Fruit fly (Drosophila melanogaster): ENCODE data around the gene Mgat2.

The Mgat2 gene

DNA sequence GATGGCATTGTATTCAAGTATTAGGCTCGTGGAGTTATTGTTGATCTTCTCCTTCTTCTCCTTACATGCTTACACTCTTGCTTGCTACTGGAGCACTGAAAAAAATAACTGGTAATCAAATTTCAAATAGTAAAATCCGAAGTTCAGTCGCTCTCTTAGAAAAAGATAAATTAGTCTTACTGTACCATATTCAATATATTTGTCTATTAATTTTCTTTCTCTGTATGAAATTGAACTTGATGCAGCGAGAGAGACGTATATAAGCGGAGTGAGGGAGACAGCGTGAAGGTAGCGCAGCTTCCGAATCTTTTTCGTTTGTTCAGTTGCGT is 39.1 kb upstream of the Mgat2 start (continued):
- TF ChIP-seq CG9215 (GFP tag; IDR thresholded peaks at IDR 0.05) (peak; percentile 57), Tbp (GFP tag; optimal IDR thresholded peaks at IDR 0.05) (no peak), sens (GFP tag) (peak; percentile 98), ato (GFP tag; IDR thresholded peaks at IDR 0.05; ENCODE audit: partially characterized antibody) (no peak), eve (GFP tag; optimal IDR thresholded peaks at IDR 0.05) (peak in 1 of 2 experiments; percentile 76), nom (GFP tag; optimal IDR thresholded peaks at IDR 0.05) (peak; percentile 78), Spps (tag; optimal IDR thresholded peaks at IDR 0.05) (peak; percentile 82), CG17568 (GFP tag; optimal IDR thresholded peaks at IDR 0.05) (peak; percentile 37), nmo (GFP tag; optimal IDR thresholded peaks at IDR 0.05) (peak; percentile 94), zf30C (GFP tag; optimal IDR thresholded peaks at IDR 0.05) (peak; percentile 65), zfh2 (GFP tag; optimal IDR thresholded peaks at IDR 0.05) (peak; percentile 38), NK7.1 (GFP tag; optimal IDR thresholded peaks at IDR 0.05) (peak; percentile 82), ham (GFP tag; IDR thresholded peaks at IDR 0.05) (0 out of 2 replicates have a peak, but pooled peaks have one; percentile 43), Rfx (GFP tag; IDR thresholded peaks at IDR 0.05) (peak; percentile 83), ro (GFP tag; IDR thresholded peaks at IDR 0.05) (peak; percentile 38; the same call in 1 of the 2 replicates), exex (tag; optimal IDR thresholded peaks at IDR 0.05) (peak; percentile 36), HmgZ (tag; optimal IDR thresholded peaks at IDR 0.05) (peak; percentile 36), CG1832 (GFP tag; optimal IDR thresholded peaks at IDR 0.05) (no peak), aop (GFP tag; IDR thresholded peaks at IDR 0.05) (peak; percentile 73), HLH3B (GFP tag; IDR thresholded peaks at IDR 0.05) (peak; percentile 96), Ptx1 (GFP tag; IDR thresholded peaks at IDR 0.05) (peak; percentile 94), dysf (GFP tag; IDR thresholded peaks at IDR 0.05) (peak; percentile 88), CG12071 (GFP tag; optimal IDR thresholded peaks at IDR 0.05) (peak; percentile 89), Bdp1 (GFP tag; optimal IDR thresholded peaks at IDR 0.05) (peak; percentile 35), pb (GFP tag; optimal IDR thresholded peaks at IDR 0.05) (peak; percentile 73), org-1 (GFP tag; optimal IDR thresholded peaks at IDR 0.05) (peak; percentile 74), Scr (GFP tag; IDR thresholded peaks at IDR 0.05; ENCODE audit: partially characterized antibody) (no peak), Blimp-1 (GFP tag; optimal IDR thresholded peaks at IDR 0.05) (peak; percentile 95), CkIIα-i1 (GFP tag; IDR thresholded peaks at IDR 0.05) (no peak), CHES-1-like (GFP tag; optimal IDR thresholded peaks at IDR 0.05) (peak; percentile 43), Hmx (GFP tag; optimal IDR thresholded peaks at IDR 0.05) (peak; percentile 40), Rx (GFP tag; IDR thresholded peaks at IDR 0.05) (peak; percentile 91), CG17612 (GFP tag; IDR thresholded peaks at IDR 0.05) (peak; percentile 75), CG8089 (GFP tag; optimal IDR thresholded peaks at IDR 0.05) (peak; percentile 71), z (GFP tag; IDR thresholded peaks at IDR 0.05) (peak; percentile 56; the same call in 1 of the 3 replicates), crc (GFP tag; optimal IDR thresholded peaks at IDR 0.05) (peak; percentile 82), CG6689 (GFP tag; IDR thresholded peaks at IDR 0.05) (peak; percentile 90), hkb (optimal IDR thresholded peaks at IDR 0.05) (no peak), hkb (GFP tag; IDR thresholded peaks at IDR 0.05) (peak; percentile 96), scrt (GFP tag; optimal IDR thresholded peaks at IDR 0.05) (peak; percentile 82), CG10543 (GFP tag; optimal IDR thresholded peaks at IDR 0.05) (peak; percentile 59), ap (GFP tag; IDR thresholded peaks at IDR 0.05) (peak; percentile 92), dmrt99B (tag; optimal IDR thresholded peaks at IDR 0.05) (peak; percentile 95), Mrtf (GFP tag; IDR thresholded peaks at IDR 0.05) (peak; percentile 89), CoRest (tag; optimal IDR thresholded peaks at IDR 0.05) (peak; percentile 70), CG11504 (tag; optimal IDR thresholded peaks at IDR 0.05) (peak; percentile 94), dati (GFP tag; IDR thresholded peaks at IDR 0.05) (peak; percentile 83), Hr39 (optimal IDR thresholded peaks at IDR 0.05) (no peak), Hr51 (GFP tag; optimal IDR thresholded peaks at IDR 0.05) (peak; percentile 26 to 83), ttk (GFP tag; IDR thresholded peaks at IDR 0.05) (peak; percentile 94), CG13424 (tag; optimal IDR thresholded peaks at IDR 0.05) (peak; percentile 79), B-H1 (GFP tag; IDR thresholded peaks at IDR 0.05) (peak; percentile 92), CG10366 (GFP tag; IDR thresholded peaks at IDR 0.05) (peak; percentile 95)

Data from whole organism, embryonic.